Fruit fly (Drosophila melanogaster): Measurements from ENCODE around the gene CG15386.

The CG15386 gene

dm6 chr2L:2221649-2222150, 4.7 kb upstream of the CG15386 start (continued):
- TF ChIP-seq Awh (GFP tag; IDR thresholded peaks at IDR 0.05) (peak; percentile 97), CG4820 (GFP tag; optimal IDR thresholded peaks at IDR 0.05) (peak; percentile 93), CG17912 (GFP tag; optimal IDR thresholded peaks at IDR 0.05) (peak; percentile 91), danr (GFP tag; IDR thresholded peaks at IDR 0.05) (peak; percentile 96), phol (tag; optimal IDR thresholded peaks at IDR 0.05) (peak; percentile 92), so (GFP tag; IDR thresholded peaks at IDR 0.05) (peak; percentile 98), Jarid2 (GFP tag; optimal IDR thresholded peaks at IDR 0.05) (peak; percentile 68), CG3995 (GFP tag; optimal IDR thresholded peaks at IDR 0.05) (peak; percentile 71), pita (GFP tag; optimal IDR thresholded peaks at IDR 0.05) (no peak), CG3407 (GFP tag; optimal IDR thresholded peaks at IDR 0.05) (peak; percentile 92), gsb-n (tag; optimal IDR thresholded peaks at IDR 0.05) (peak; percentile 92), CG13287 (GFP tag; IDR thresholded peaks at IDR 0.05; ENCODE audit: partially characterized antibody) (peak; percentile 31; the same call in 1 of the 2 replicates), CG13775 (GFP tag; optimal IDR thresholded peaks at IDR 0.05) (peak; percentile 94), jigr1 (GFP tag; IDR thresholded peaks at IDR 0.05) (peak; percentile 90), crc (GFP tag; optimal IDR thresholded peaks at IDR 0.05) (peak; percentile 91), CG1024 (GFP tag; IDR thresholded peaks at IDR 0.05) (peak; percentile 95), pfk (GFP tag; optimal IDR thresholded peaks at IDR 0.05) (no peak), YL-1 (GFP tag; optimal IDR thresholded peaks at IDR 0.05) (peak; percentile 66), Ptx1 (GFP tag; IDR thresholded peaks at IDR 0.05) (peak; percentile 99), CG8944 (GFP tag; optimal IDR thresholded peaks at IDR 0.05) (peak; percentile 94), dm (GFP tag; optimal IDR thresholded peaks at IDR 0.05) (peak; percentile 86), CG12155 (GFP tag; optimal IDR thresholded peaks at IDR 0.05) (peak; percentile 93), CG9727 (GFP tag; optimal IDR thresholded peaks at IDR 0.05) (peak; percentile 97), lbe (GFP tag; optimal IDR thresholded peaks at IDR 0.05) (peak; percentile 97), Hr39 (optimal IDR thresholded peaks at IDR 0.05) (no peak), Dll (GFP tag; IDR thresholded peaks at IDR 0.05; ENCODE audit: partially characterized antibody) (no peak), org-1 (GFP tag; optimal IDR thresholded peaks at IDR 0.05) (peak; percentile 96), gem (tag; optimal IDR thresholded peaks at IDR 0.05) (peak; percentile 99), CG3065 (GFP tag; optimal IDR thresholded peaks at IDR 0.05) (peak; percentile 84), Fer3 (tag; optimal IDR thresholded peaks at IDR 0.05) (peak; percentile 96), Nf-YB (GFP tag; optimal IDR thresholded peaks at IDR 0.05) (peak; percentile 83), Elba2 (GFP tag; optimal IDR thresholded peaks at IDR 0.05) (peak; percentile 81), CG6272 (GFP tag; IDR thresholded peaks at IDR 0.05) (peak; percentile 91), CG2129 (GFP tag; IDR thresholded peaks at IDR 0.05; ENCODE audit: partially characterized antibody) (no peak), CG7372 (GFP tag; IDR thresholded peaks at IDR 0.05) (peak; percentile 97), Pdp1 (GFP tag; optimal IDR thresholded peaks at IDR 0.05) (peak; percentile 94 to 96), CG30431 (GFP tag; optimal IDR thresholded peaks at IDR 0.05) (peak; percentile 91), Bteb2 (GFP tag; optimal IDR thresholded peaks at IDR 0.05) (peak; percentile 96), CG14014 (GFP tag; IDR thresholded peaks at IDR 0.05) (peak; percentile 99), ems (GFP tag; optimal IDR thresholded peaks at IDR 0.05) (peak; percentile 94), crol (GFP tag; IDR thresholded peaks at IDR 0.05) (peak; percentile 70), CG7271 (tag; optimal IDR thresholded peaks at IDR 0.05) (peak; percentile 69), CG10274 (GFP tag; optimal IDR thresholded peaks at IDR 0.05) (peak; percentile 83), E2f1 (GFP tag; IDR thresholded peaks at IDR 0.05) (peak; percentile 96), CG11085 (GFP tag; IDR thresholded peaks at IDR 0.05) (peak; percentile 95), lilli (GFP tag; optimal IDR thresholded peaks at IDR 0.05) (peak; percentile 96), pnt (GFP tag; optimal IDR thresholded peaks at IDR 0.05) (peak; percentile 88), nmo (GFP tag; optimal IDR thresholded peaks at IDR 0.05) (peak; percentile 95), zen2 (GFP tag; IDR thresholded peaks at IDR 0.05; ENCODE audit: partially characterized antibody) (no peak), CoRest (tag; optimal IDR thresholded peaks at IDR 0.05) (peak; percentile 97), gce (GFP tag; IDR thresholded peaks at IDR 0.05) (peak; percentile 97)

Data from whole organism, embryonic.